Fruit fly (Drosophila melanogaster) whole organism, larva: ENCODE measurements around the gene CG5618.

Source experiments
- noc ChIP-seq: fragments of 200-800 bp; sonication (Bioruptor generic); optimal IDR thresholded peaks from 3 replicates; lab custom pipeline; 2019; ENCODE audit warnings: missing biosample characterization, mild to moderate bottlenecking, missing genetic modification characterization, moderate library complexity

CG5618 gene

DNA sequence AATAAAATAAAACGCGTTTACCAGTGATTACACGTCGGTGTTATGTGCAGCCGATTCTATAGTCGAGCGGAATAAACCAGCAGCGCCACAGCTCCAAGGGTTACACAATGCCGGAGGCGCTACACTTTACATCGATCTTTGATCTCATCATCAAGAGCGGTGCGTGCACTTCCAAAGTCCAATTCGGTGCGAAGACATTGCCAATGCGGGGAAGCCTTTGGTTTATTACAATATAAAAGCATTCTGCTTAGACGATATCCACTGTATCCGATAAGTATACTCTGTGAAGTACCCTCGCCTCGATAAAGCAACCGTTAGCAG lies 34.6 kb downstream of the CG5618 start:
- no peak for TF ChIP-seq noc (tag; lab: Kevin White, UChicago)

DNA sequence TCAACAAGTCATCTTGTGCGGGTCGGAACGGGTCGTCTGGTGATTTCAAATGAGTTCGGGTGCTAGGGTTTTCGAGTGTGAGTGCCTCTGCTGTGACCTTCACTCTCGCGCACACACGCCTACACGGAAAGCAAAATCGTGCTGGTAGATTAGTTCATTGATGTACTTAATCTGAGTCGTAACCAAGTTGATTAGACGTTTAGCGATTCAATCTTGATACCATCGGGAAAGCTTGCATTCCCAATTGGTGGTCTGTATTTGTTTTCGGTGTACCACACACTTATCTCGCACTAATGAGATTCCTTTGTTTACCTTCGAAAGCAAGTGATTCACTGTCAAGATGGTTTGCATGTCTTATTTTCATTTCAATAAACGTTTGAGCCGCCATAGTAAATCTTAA lies 35.7 kb downstream of the CG5618 start:
- peak; percentile 58 for TF ChIP-seq noc (tag; lab: Kevin White, UChicago)

DNA sequence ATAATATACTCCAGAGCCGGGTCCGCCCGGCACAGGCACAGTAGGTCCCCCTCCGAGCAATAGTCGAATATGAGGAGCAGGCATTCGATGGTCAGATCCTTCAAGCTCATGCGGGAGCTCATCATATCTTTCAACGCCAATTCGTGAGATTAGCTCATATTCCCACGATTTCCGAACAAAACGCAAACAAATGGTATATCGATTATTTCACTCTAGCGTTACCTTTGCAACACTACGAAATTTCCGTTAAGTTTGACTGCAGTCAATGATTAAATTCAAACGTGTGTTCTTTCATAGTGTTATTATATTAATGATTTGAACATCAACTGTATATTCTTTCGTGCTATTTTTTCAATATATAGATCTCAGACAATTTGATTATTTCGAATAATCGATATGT lies 40.1 kb downstream of the CG5618 start, which contains the start of gene CG33969:
Gene CG33969 (minus strand): TSS at position 197 of the 400 bp plus-strand sequence.
- no peak for TF ChIP-seq noc (tag; lab: Kevin White, UChicago)

DNA sequence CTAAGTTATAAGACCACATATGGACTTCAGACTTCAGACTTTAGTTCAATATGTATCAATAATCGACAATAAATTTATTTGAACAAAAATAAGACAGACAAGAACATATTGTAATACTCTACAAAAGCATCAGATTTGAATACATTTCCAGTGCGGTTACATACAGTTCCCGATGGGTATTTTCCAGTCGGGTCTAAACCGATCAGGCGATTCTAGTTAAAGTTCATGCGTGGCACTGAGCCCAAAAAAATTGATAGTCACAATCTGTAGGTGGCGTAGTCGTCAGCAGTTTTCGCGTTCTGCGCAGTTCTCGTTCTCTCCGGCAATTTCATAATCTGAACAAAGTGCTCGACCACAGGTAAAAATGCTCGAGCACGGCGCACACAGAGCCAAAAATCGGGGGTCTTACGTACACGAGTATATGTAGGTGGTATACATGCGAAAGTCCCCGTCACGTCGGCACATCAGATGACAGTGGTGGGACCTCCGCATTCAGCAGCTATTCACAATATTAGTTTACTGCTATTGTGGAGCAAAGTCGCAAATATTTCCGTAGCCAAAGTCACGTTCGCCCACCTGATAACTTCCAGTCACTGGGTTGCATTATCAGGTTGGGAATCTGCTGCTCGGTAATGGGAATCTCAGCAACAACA lies 42.1 kb downstream of the CG5618 start:
- TF ChIP-seq noc (tag; lab: Kevin White, UChicago), result peak; percentile 93

DNA sequence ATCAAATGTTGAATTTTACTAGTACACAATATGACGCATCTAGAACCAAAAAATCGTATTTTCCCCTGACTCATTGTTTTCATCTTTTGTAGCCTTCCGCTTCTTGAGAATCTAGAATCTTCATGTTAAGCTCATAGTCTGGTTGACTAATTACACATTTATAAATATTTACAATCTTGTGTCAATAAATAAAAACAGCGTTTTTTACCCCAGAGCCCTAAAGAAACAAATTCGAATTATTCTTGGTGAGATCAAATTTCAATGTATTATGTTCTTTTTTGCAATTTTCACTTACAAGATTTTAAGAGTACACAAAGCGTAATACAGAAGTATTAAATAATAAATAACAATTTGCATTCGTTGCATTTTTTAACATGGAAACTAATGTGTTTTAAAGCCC lies 42.8 kb downstream of the CG5618 start:
- TF ChIP-seq noc (tag; lab: Kevin White, UChicago), result no peak

DNA sequence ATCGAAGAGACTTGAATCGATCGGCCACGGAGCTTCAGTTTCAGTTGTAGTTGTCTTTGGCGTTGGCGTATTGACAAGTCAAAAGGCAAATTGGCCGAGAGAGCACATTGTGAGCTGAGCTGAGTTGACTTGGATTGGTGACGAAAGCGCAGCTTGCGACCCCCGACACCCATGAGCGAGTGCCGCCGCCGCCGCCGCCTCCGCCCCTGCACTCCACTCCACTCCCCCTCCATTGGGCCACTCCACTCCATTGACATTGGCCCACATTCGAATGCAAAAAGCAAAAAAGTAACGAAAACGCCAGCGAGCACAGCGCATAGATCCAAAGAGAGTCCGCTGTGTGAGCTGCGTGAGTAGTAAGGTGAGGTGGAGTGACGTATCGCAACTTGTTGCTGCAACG lies 44.5 kb downstream of the CG5618 start:
- TF ChIP-seq noc (tag; lab: Kevin White, UChicago), result no peak

DNA sequence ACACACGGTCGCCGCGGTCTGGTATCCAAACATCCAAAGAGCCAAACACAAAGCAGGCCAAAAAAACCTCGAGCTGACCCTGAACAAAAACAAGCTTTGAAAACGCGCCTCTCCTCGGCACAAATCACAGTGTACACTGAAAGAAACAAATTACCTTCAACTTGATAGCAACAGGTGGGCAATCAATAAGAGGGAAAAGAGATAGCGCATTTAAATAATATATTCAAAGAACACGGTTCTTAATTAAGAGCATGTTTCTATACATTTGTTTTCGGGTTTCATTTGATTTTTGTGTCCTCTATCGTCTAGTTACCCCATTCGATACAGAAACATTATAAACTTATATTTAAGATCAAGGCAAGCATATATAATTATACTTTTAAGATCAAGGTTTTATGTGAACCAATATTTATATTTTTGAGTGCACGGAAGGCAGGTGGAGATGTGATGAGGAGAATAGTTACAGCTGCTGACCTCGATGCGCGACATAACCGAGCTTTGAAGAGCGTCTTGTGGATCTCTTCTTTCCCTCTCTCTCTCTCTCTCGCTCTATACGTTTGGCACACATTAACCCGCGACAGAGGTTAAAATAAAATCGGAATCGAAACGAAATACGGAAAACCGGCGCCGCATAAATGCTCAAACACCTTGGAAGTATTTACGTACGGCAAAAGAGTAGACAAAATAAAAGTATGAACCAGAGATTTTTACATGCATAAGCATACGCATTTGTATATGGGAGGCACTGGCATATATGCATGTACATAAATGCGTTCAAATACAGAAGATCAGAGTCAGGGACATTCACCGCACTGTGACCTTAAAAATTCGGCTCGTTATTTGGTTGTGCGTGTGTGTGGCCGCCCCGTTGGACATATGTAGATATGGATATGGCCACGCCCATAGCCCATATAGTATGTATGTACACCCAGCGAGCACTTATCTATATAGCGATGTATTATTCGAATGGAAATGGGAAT lies 45.3 kb downstream of the CG5618 start:
- TF ChIP-seq noc (tag; lab: Kevin White, UChicago), result peak; percentile 75

DNA sequence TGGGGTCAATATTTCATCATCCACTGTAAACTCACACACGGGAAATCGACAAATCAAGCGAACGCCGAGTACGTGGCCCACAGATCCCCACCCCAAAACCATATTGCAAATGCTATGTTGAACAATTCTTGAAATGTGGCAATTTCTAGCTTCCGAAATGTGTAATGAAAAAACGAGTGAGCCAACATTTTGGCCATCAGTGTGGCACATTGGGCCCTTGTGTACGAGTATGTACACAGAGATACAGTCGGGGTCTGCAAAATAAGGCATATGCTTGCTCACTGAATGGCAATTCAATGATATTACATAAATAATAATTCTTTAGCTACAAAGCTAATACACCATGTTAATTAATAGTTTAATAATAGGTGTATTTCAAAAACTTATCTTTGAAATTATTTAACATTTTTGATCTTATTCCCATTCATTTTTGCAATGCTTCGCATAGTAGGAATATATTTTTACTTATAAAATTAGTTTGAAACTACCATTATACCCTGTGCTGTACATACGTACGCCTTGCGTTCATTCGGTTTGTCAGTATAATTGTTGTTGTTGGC lies 46.4 kb downstream of the CG5618 start:
- TF ChIP-seq noc (tag; lab: Kevin White, UChicago), result peak; percentile 83

DNA sequence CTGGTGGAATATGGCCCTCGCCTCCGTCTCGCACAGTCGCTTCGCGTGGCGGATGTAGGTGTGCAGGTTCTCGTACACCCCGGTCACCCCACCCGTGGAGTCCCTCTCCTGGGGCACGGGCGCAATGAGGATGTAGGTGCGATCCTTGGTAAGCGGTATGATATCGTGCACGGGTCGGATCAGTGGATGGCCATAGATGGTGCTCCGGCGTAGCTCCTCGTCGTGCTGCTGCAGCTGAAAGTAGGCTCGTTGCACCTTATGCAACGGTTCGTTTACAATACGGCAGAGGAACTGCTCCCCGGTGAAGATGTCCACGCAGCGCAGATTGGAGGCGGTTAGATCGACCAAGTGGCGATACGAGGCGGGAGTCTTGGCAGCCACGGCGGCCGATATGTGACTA lies 47.3 kb downstream of the CG5618 start:
- TF ChIP-seq noc (tag; lab: Kevin White, UChicago), result no peak

DNA sequence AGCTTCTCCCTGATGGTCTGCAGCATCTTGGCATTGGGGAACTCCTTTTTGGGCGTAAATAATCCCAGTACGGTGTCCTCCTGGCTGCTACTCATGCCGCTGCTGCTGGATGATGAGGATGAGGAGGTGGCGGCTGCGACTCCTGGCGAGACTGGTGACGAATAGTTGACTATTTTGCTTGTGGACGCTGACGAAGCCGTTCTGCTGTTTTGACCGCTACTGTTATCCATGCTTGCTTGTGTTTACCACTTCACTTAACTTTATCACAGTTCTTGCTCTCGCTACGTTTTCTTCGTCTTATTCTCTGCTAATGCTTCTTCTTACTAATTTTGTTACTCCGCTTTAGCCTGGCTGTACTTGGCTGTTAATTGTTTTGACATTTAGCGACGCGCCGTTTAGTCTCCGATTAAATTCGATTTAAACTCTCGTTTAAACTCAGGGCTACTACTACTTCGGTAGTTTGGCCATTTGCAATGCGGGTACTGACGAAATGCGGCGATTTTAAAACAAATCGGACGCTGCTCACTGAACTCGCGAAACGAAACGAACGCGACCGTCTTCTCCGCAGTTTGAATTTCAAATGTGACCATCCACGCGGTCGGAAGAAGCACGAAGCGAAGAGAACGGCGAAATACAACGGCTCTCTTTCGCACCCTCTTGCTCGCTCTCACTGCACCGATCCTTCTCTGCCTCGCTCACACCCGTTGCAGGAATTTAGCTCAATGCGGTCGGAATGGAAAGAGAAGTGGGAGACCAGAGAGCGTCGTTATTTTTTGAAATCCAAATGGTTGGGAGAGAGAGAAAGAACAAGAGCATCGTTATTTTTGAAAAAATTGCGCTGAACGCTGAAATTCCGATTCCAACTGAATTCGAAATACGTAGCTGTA lies 48.0 kb downstream of the CG5618 start, which contains the start of gene trbl:
Gene trbl (minus strand): TSS at position 584 of the 887 bp plus-strand sequence.
- no peak for TF ChIP-seq noc (tag; lab: Kevin White, UChicago)

DNA sequence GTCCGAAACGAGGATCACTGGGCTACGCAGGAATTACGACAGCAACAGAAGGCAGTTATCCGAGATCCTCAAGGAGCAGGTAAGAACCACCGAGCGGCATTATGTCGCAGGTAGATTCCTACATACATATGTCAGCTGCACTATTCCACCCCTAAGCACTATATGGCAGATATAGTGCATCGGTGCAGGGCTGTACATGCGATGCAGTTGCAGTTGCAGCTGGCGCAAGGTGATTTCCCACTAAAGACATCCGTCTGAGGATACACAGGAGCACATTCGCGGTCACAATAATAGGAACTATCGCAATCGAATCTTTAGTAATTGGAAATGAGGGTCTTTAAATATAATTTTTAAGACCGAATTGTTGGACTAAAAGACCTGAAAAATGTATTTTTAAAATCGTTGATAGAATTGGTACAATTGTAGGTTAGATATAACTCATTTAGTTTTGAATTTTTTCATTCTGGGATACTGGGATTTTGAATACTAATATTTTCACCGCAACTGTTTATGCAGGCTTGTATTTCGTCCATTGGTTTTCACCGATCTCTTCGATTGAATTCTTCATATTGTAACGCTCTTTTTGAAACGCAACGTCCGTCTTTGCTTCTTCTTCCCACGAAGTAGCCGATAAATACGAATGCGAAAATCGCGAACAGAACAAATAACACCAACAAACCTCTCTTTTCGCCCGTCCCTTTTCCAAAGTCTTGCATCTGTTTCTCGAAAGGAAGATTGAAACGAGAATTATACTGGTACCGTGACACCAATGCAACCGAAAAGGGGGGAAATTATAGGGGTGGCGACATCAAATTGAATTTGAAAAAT lies 49.6 kb downstream of the CG5618 start:
- TF ChIP-seq noc (tag; lab: Kevin White, UChicago), result no peak

DNA sequence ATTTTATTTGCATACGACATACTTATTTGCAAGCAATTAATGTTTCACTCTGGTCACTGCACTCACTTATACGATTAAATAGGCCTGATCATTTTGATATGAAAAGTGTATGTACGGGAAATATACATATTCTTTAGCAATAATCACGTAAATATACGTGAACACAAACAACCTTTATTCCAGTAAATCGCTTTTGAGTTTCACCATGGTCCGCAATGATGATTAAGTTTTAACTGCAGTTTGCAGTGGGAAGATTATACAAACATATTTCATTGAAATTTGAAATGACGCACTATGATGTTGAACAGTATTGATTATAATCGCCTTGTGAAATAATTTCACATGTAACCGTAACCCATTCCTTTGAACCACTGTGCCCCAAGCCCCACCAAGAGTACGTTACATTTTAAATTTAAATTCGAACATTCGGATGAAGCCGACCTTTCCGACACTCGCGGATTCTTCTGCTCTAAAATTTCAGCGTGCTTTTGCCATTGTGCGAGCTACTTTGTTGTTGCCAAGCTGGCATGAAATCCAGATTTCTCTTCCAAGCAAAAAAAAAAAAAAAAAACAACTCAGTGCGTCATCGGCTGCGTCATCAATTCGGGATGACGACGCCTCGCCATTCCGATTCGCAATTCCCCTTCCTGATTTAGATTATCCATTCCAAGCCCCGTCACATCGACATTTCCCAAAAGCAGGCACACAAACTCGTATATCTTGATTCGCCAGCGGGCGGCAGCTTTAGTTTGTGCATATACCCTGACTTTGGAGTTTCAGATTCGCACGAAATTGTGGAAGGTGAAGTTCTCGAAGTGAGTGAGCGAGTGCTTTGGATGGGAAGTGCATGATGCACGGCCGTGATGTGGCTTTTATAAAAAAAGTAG lies 50.5 kb downstream of the CG5618 start:
- no peak for TF ChIP-seq noc (tag; lab: Kevin White, UChicago)

DNA sequence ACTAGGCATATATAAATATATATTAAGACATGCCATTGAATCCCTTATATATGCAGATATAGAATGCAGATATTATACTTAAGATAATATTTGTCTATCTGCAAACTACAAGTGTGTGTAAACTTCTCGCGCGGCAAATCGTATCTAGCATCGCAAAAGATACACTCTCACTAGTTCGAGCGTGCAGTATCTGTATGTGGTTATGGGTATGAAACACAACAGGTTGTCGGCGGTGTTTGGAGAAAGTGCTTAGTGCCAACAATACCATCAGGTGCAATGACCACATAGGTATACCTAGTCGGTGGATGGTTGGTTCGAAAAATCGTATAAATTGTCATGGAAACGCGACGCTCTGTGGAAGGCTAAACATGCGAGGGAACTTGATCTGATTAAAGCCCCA lies 51.3 kb downstream of the CG5618 start:
- TF ChIP-seq noc (tag; lab: Kevin White, UChicago), result no peak
